Fruit fly (Drosophila melanogaster) S2 (cell line): ENCODE results near the gene Cad89D.

ENCODE experiments used
- CG8478 ChIP-seq: fragments of >200 bp; optimal IDR thresholded peaks from 2 replicates; lab custom pipeline; 2018
- CTCF ChIP-seq, 2 experiments: fragments of >200 bp; optimal IDR thresholded peaks; 2 replicates each; lab custom pipeline; 2018

dm6 chr3R:16537307-16537706, 42.1 kb upstream of the Cad89D start:
- TF ChIP-seq CG8478 (lab: Kevin White, UChicago) = no peak
- no peak for TF ChIP-seq CTCF (optimal IDR thresholded peaks at IDR 0.05; lab: Kevin White, UChicago)
